Worm (Caenorhabditis elegans) whole organism, L1 larva: ENCODE data around the gene srh-244.
"Not testable (repeated sequence)": the region's sequence is repeated elsewhere in the genome, so short reads cannot be mapped to it uniquely, and the experiment has no call there.

ENCODE experiments used
- C04F5.9 ChIP-seq: sonication (generic microtip); optimal IDR thresholded peaks from 2 replicates; lab custom pipeline; 2016; ENCODE audit warnings: missing genetic modification characterization, missing compliant biosample characterization
- C16A3.4 ChIP-seq: fragments of 150-350 bp; optimal IDR thresholded peaks from 2 replicates; lab custom pipeline; 2014; ENCODE audit warnings: missing biosample characterization, missing genetic modification characterization
- F16B12.6 ChIP-seq: fragments of 150-350 bp; optimal IDR thresholded peaks from 2 replicates; lab custom pipeline; 2014; ENCODE audit warnings: missing biosample characterization, missing genetic modification characterization
- Y116A8C.19 ChIP-seq: sonication (generic microtip); optimal IDR thresholded peaks from 2 replicates; lab custom pipeline; 2016; ENCODE audit warnings: missing compliant biosample characterization, missing genetic modification characterization, borderline replicate concordance
- aha-1 ChIP-seq: fragments of 150-350 bp; optimal IDR thresholded peaks from 2 replicates; lab custom pipeline; 2014; ENCODE audit warnings: missing biosample characterization, missing genetic modification characterization
- alr-1 ChIP-seq: fragments of 200-800 bp; sonication (Bioruptor generic); optimal IDR thresholded peaks from 2 replicates; lab custom pipeline; 2018; ENCODE audit warnings: borderline replicate concordance, mild to moderate bottlenecking, missing genetic modification characterization, missing compliant biosample characterization
- ama-1 ChIP-seq: fragments of 150-350 bp; optimal IDR thresholded peaks from 2 replicates; lab custom pipeline; 2014
- ceh-63 ChIP-seq: fragments of 200-800 bp; sonication (Bioruptor generic); optimal IDR thresholded peaks from 2 replicates; lab custom pipeline; 2018; ENCODE audit warnings: mild to moderate bottlenecking, missing genetic modification characterization, missing compliant biosample characterization
- ceh-8 ChIP-seq: fragments of 200-800 bp; sonication (Bioruptor generic); optimal IDR thresholded peaks from 2 replicates; lab custom pipeline; 2018; ENCODE audit warnings: mild to moderate bottlenecking, missing genetic modification characterization, moderate library complexity, missing compliant biosample characterization
- ceh-82 ChIP-seq, 3 experiments: fragments of 150-350 bp in 1 of 3; sonication (generic microtip) in 2 of 3; optimal IDR thresholded peaks; 2 replicates each; lab custom pipeline; 2014 to 2017; ENCODE audit warnings: missing biosample characterization in 3 of 3, missing genetic modification characterization in 3 of 3
- dpl-1 ChIP-seq, 3 experiments: fragments of 150-350 bp in 2 of 3; sonication (generic microtip) in 1 of 3; optimal IDR thresholded peaks; 2 replicates each; lab custom pipeline; 2014 to 2017; ENCODE audit warnings: missing biosample characterization in 3 of 3, missing genetic modification characterization in 3 of 3, missing genetic modification reagents in 3 of 3
- efl-1 ChIP-seq, 4 experiments: fragments of 150-350 bp; optimal IDR thresholded peaks in 3 of 4; peaks in 1 of 4; 1 replicate in 1 of 4; 2 replicates in 3 of 4; lab custom pipeline; 2014; ENCODE audit warnings: missing biosample characterization in 2 of 4, missing genetic modification characterization in 2 of 4, missing genetic modification reagents in 2 of 4
- efl-3 ChIP-seq: fragments of 200-800 bp; sonication (Bioruptor generic); optimal IDR thresholded peaks from 2 replicates; lab custom pipeline; 2018; ENCODE audit warnings: mild to moderate bottlenecking, missing genetic modification characterization, missing compliant biosample characterization
- egl-13 ChIP-seq: sonication (generic microtip); optimal IDR thresholded peaks from 2 replicates; lab custom pipeline; 2016; ENCODE audit warnings: missing genotype, missing genetic modification reagents, missing genetic modification characterization, missing compliant biosample characterization
- elt-2 ChIP-seq: sonication (generic microtip); optimal IDR thresholded peaks from 2 replicates; lab custom pipeline; 2016; ENCODE audit warnings: missing genetic modification characterization, mild to moderate bottlenecking, inconsistent platforms, missing compliant biosample characterization, missing genetic modification reagents
- ets-5 ChIP-seq: fragments of 200-800 bp; sonication (Bioruptor generic); IDR thresholded peaks from 2 replicates; pipeline ENCODE4 v1.3.6; 2022; ENCODE audit warnings: missing genetic modification characterization, missing compliant biosample characterization
- fkh-10 ChIP-seq: sonication (generic microtip); optimal IDR thresholded peaks from 2 replicates; lab custom pipeline; 2017; ENCODE audit warnings: missing biosample characterization, missing genetic modification reagents, missing genetic modification characterization
- fos-1 ChIP-seq: fragments of 150-350 bp; optimal IDR thresholded peaks from 2 replicates; lab custom pipeline; 2014; ENCODE audit warnings: missing biosample characterization, missing genetic modification characterization
- hlh-4 ChIP-seq: sonication (generic microtip); optimal IDR thresholded peaks from 2 replicates; lab custom pipeline; 2016; ENCODE audit warnings: mild to moderate bottlenecking, missing genetic modification characterization, missing compliant biosample characterization
- irx-1 ChIP-seq: sonication (generic microtip); optimal IDR thresholded peaks from 2 replicates; lab custom pipeline; 2016; ENCODE audit warnings: missing genetic modification characterization, missing compliant biosample characterization
- lin-13 ChIP-seq: fragments of 150-350 bp; optimal IDR thresholded peaks from 2 replicates; lab custom pipeline; 2014; ENCODE audit warnings: missing biosample characterization, missing genetic modification reagents, missing genetic modification characterization
- lin-14 ChIP-seq: fragments of 200-800 bp; sonication (Bioruptor generic); optimal IDR thresholded peaks from 2 replicates; lab custom pipeline; 2018; ENCODE audit warnings: mild to moderate bottlenecking, missing genetic modification characterization, moderate library complexity, missing compliant biosample characterization
- lin-15B ChIP-seq: fragments of 150-350 bp; sonication (generic microtip); optimal IDR thresholded peaks from 3 replicates; lab custom pipeline; 2014; ENCODE audit warnings: missing biosample characterization, missing genetic modification characterization
- lin-39 ChIP-seq: fragments of 150-350 bp; optimal IDR thresholded peaks from 2 replicates; lab custom pipeline; 2014; ENCODE audit warnings: missing biosample characterization, missing genetic modification reagents, missing genetic modification characterization
- nhr-12 ChIP-seq: sonication (generic microtip); optimal IDR thresholded peaks from 2 replicates; lab custom pipeline; 2017; ENCODE audit warnings: missing biosample characterization, missing genetic modification characterization
- nhr-28 ChIP-seq: fragments of 150-350 bp; optimal IDR thresholded peaks from 2 replicates; lab custom pipeline; 2014; ENCODE audit warnings: missing biosample characterization, missing genetic modification characterization
- nhr-71 ChIP-seq: sonication (generic microtip); optimal IDR thresholded peaks from 2 replicates; lab custom pipeline; 2016; ENCODE audit warnings: mild to moderate bottlenecking, missing genetic modification characterization, moderate library complexity, missing compliant biosample characterization
- nhr-77 ChIP-seq: fragments of 150-350 bp; optimal IDR thresholded peaks from 2 replicates; lab custom pipeline; 2014; ENCODE audit warnings: missing biosample characterization, missing genetic modification characterization
- nhr-84 ChIP-seq: sonication (generic microtip); optimal IDR thresholded peaks from 2 replicates; lab custom pipeline; 2017; ENCODE audit warnings: missing biosample characterization, missing genetic modification characterization
- nhr-90 ChIP-seq: sonication (generic microtip); optimal IDR thresholded peaks from 2 replicates; lab custom pipeline; 2016; ENCODE audit warnings: mild to moderate bottlenecking, missing genetic modification characterization, missing compliant biosample characterization; ENCODE audit not compliant: poor library complexity
- pag-3 ChIP-seq: sonication (generic microtip); optimal IDR thresholded peaks from 2 replicates; lab custom pipeline; 2017; ENCODE audit warnings: missing genetic modification characterization, mild to moderate bottlenecking, missing compliant biosample characterization, antibody characterized with exemption, borderline replicate concordance; ENCODE audit not compliant: insufficient read depth
- skn-1 ChIP-seq: fragments of 150-350 bp; optimal IDR thresholded peaks from 2 replicates; lab custom pipeline; 2014; ENCODE audit warnings: missing biosample characterization, missing genetic modification characterization
- sptf-1 ChIP-seq: fragments of 150-350 bp; optimal IDR thresholded peaks from 2 replicates; lab custom pipeline; 2014; ENCODE audit warnings: missing biosample characterization, missing genetic modification characterization
- sup-37 ChIP-seq: fragments of 200-800 bp; sonication (Bioruptor generic); optimal IDR thresholded peaks from 2 replicates; lab custom pipeline; 2018; ENCODE audit warnings: mild to moderate bottlenecking, missing genetic modification characterization, missing compliant biosample characterization
- tbx-2 ChIP-seq: sonication (generic microtip); optimal IDR thresholded peaks from 2 replicates; lab custom pipeline; 2016; ENCODE audit warnings: missing genetic modification characterization, missing compliant biosample characterization
- vab-15 ChIP-seq: sonication (generic microtip); optimal IDR thresholded peaks from 2 replicates; lab custom pipeline; 2017; ENCODE audit warnings: missing genotype, mild to moderate bottlenecking, missing genetic modification characterization, missing compliant biosample characterization
- zip-4 ChIP-seq: fragments of 200-800 bp; sonication (Bioruptor generic); optimal IDR thresholded peaks from 2 replicates; lab custom pipeline; 2018; ENCODE audit warnings: mild to moderate bottlenecking, missing genetic modification characterization, moderate library complexity, missing compliant biosample characterization

Gene srh-244

DNA sequence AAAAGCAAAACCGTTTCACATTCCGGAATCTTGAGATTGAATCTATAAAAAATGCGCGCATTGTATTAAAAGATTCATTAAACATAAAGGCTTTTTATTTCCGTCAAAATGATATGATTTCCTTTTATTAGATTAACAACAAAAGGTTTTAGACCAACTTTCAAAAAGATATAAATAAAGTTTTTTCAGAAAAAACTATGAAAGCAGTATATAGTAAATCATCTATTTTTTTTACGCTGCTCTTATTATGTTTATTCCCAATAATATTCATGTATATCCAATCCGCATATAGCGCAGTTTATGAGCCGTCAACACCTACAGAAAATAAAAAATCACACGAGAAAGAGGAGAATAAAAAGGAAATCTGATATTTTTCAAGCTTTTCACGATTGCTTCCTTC, 39.1 kb upstream of the srh-244 start, which contains the start of gene F07G11.2:
Gene F07G11.2, plus strand, starts transcription at position 301 of the 400 bp plus-strand sequence.
- TF ChIP-seq elt-2 (tag; lab: Kevin White, UChicago); ceh-82 (tag; optimal IDR thresholded peaks at IDR 0.05; lab: Kevin White, UChicago); sptf-1 (tag; lab: Kevin White, UChicago): not testable (repeated sequence)

DNA sequence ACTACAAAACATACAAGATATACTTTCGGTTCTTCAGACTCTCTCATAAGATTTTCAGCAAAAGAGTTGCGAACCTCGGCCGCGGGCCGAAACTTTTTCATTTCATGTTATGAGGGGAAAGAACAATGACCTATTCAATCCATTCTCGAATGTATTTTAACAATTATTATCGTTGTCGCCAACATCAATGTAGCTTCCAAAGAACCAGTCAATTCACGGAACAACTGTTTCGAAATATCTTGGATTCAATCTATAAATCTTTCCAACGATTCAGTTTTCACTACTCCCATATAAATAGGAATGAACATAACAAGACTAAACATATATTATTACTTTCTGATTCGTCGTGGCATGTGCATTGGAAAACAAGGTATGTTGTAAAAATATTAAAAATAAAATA, 36.5 kb upstream of the srh-244 start, which contains the start of gene F07G11.1:
Gene F07G11.1, plus strand, starts transcription at position 301 of the 400 bp plus-strand sequence.
- TF ChIP-seq zip-4 (no peak), efl-1 (optimal IDR thresholded peaks at IDR 0.05; lab: Kevin White, UChicago) (no peak), efl-1 (GFP tag; optimal IDR thresholded peaks at IDR 0.05 in 1 of 2; lab: Kevin White, UChicago) (peak in 1 of 2 experiments; percentile 28)

DNA sequence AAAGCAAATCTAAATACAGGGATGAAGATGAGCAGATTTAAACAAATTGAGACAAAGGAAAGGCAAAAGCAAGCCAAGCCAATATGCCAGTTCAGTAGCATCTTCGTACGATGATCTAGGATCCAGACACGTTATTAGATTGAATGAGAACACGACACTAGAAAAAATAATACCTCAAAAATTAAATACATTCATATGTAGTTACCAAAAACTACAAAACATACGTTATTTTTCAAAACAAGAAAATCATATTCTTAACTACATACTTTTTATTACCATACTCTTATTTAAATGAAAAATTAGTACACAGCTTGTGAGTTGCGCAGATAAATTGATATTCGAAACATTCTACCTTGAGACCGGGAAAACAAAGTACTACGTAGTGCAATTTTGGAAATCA, 30.4 kb upstream of the srh-244 start, which contains the start of gene srx-6:
Gene srx-6, minus strand, starts transcription at position 101 of the 400 bp plus-strand sequence.
- no peak for TF ChIP-seq tbx-2
- no peak for TF ChIP-seq F16B12.6
- no peak for TF ChIP-seq zip-4
- no peak for TF ChIP-seq aha-1
- no peak for TF ChIP-seq nhr-90 (tag; lab: Kevin White, UChicago)
- no peak for TF ChIP-seq ceh-63 (GFP tag; lab: Kevin White, UChicago)
- TF ChIP-seq lin-14 (GFP tag; lab: Kevin White, UChicago), result no peak
- TF ChIP-seq, all 84 proteins: peak for 0

DNA sequence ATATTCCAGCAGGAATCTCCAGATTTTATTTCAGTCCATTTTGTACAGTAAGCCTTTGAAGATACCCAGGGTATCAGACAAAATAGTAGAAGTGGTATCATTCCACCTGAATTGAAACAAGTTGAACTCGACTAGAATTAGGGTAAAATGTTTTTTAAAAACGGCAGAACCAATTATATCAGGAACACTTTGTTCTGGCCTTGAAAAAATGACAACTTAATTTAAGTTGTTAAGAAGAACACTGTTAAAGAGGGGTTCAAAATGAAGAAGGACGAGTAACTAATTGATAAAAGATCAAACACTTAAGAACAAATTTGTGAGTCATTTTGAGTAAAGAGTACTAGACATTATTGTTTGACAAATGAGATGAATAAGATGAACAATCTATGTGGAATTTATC, 22.7 kb upstream of the srh-244 start, which contains the start of gene lmd-4:
Gene lmd-4, minus strand, starts transcription at position 101 of the 400 bp plus-strand sequence.
- TF ChIP-seq lin-39 (tag; lab: Kevin White, UChicago) (no peak), nhr-84 (tag; lab: Kevin White, UChicago) (no peak), nhr-28 (tag; lab: Kevin White, UChicago) (no peak), nhr-71 (tag; lab: Kevin White, UChicago) (no peak), ceh-8 (GFP tag; lab: Kevin White, UChicago) (no peak), efl-1 (optimal IDR thresholded peaks at IDR 0.05; lab: Kevin White, UChicago) (no peak), efl-1 (GFP tag; optimal IDR thresholded peaks at IDR 0.05 in 1 of 2; lab: Kevin White, UChicago) (peak in 1 of 2 experiments; percentile 17), hlh-4 (tag; lab: Kevin White, UChicago) (no peak)

DNA sequence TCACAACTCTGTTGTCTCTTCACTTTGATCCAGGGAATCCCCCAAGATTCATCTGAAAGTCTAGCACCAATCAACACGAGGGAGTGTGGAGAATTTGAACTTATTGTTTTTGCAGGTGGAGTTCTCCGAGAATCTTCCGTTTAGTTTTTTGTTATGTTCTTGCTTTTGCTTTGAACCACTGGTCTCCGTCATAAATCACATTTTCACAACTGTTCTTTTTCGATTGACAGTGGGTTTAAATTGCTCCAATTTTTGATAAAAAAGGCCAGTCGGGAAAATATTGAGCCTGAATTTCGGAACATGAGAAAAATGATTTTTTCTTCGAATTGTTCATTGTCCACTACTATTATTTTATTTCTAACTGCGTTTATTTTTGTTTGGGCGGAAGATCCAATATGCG, 21.7 kb upstream of the srh-244 start, which contains the start of gene F10G2.10:
Gene F10G2.10, plus strand, starts transcription at position 301 of the 400 bp plus-strand sequence.
- TF ChIP-seq pag-3 (tag; lab: Kevin White, UChicago) (no peak), ets-5 (GFP tag; lab: Robert Waterston, UW) (no peak), ama-1 (no peak), alr-1 (no peak), fos-1 (no peak), efl-3 (GFP tag; lab: Kevin White, UChicago) (no peak)

DNA sequence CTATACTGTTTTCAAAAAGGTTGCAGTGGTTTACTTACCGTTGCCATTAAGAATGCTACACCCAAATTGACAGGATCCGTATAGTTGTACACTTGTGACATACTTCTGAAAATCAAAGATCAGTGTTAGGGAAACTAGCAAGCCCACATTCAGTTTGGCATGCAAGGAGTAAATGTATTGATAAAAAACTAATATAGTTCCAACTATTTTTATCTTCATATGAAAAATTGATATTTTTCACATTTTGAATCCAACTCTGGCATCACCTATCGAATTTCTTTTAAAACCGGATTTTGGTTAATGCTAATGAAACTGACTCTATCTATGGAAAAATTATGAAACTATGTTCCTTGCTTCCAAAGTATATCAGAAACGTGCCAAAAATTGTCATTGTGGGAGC, 18.3 kb upstream of the srh-244 start, which contains the start of gene srx-92:
Gene srx-92, minus strand, starts transcription at position 101 of the 400 bp plus-strand sequence.
- TF ChIP-seq nhr-77 (tag; lab: Kevin White, UChicago) (no peak), nhr-90 (tag; lab: Kevin White, UChicago) (no peak), skn-1 (tag; lab: Kevin White, UChicago) (no peak), fos-1 (no peak)

DNA sequence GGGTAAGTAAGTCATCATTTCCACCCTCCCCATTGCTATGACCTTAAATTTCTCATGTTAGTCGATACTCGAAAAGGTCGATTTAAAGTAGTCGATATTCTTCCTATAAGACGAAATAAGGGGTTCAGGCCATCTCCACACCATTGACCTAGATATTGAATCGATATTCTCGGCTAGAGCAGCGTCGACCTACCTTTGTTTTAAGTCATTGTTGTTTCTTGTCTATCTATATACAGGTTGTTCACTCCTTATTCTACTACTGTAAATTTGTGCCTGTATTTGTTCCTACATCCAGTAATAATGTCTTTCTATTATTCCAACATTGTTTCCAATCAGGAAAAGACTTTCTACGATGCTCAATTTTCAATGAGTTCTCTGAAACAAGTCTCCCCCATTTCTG, 16.7 kb upstream of the srh-244 start, which contains the start of gene F10G2.4:
Gene F10G2.4, plus strand, starts transcription at position 301 of the 400 bp plus-strand sequence.
- no peak for TF ChIP-seq nhr-84 (tag; lab: Kevin White, UChicago)
- TF ChIP-seq vab-15 (tag; lab: Kevin White, UChicago), result no peak
- TF ChIP-seq nhr-90 (tag; lab: Kevin White, UChicago), result no peak
- TF ChIP-seq hlh-4 (tag; lab: Kevin White, UChicago), result no peak
- TF ChIP-seq lin-15B, result no peak
- no peak for TF ChIP-seq dpl-1 (GFP tag; optimal IDR thresholded peaks at IDR 0.05; lab: Kevin White, UChicago)
- TF ChIP-seq irx-1 (tag; lab: Kevin White, UChicago), result no peak
- TF ChIP-seq egl-13, result no peak
- no peak for TF ChIP-seq sptf-1 (tag; lab: Kevin White, UChicago)
- no peak for TF ChIP-seq fkh-10
- no peak for TF ChIP-seq lin-13 (GFP tag; lab: Kevin White, UChicago)
- TF ChIP-seq sup-37, result no peak
- no peak for TF ChIP-seq nhr-12 (tag; lab: Kevin White, UChicago)
- no peak for TF ChIP-seq C16A3.4 (tag; lab: Kevin White, UChicago)
- TF ChIP-seq C04F5.9 (tag; lab: Kevin White, UChicago), result no peak
- no peak for TF ChIP-seq Y116A8C.19 (tag; lab: Kevin White, UChicago)
